Worm (Caenorhabditis elegans) whole organism, young adult: ENCODE results near the gene F46F5.10.

ENCODE experiments used
- C17E4.6 ChIP-seq: fragments of 200-800 bp; sonication (Bioruptor generic); IDR thresholded peaks from 2 replicates; pipeline ENCODE4 v1.3.6; 2022; ENCODE audit warnings: missing genetic modification reagents, missing genetic modification characterization, missing compliant biosample characterization
- F23B12.7 ChIP-seq: sonication (generic microtip); optimal IDR thresholded peaks from 2 replicates; lab custom pipeline; 2017; ENCODE audit warnings: missing genetic modification characterization, mild to moderate bottlenecking, missing compliant biosample characterization, antibody characterized with exemption, moderate library complexity; ENCODE audit not compliant: insufficient read depth
- F33H1.4 ChIP-seq: fragments of 200-800 bp; sonication (Bioruptor generic); IDR thresholded peaks from 2 replicates; pipeline ENCODE4 v1.3.6; 2022; ENCODE audit warnings: missing genetic modification reagents, missing genetic modification characterization, missing compliant biosample characterization
- F55B11.4 ChIP-seq: sonication (generic microtip); optimal IDR thresholded peaks from 2 replicates; lab custom pipeline; 2016; ENCODE audit warnings: missing compliant biosample characterization, missing genetic modification characterization, borderline replicate concordance; ENCODE audit not compliant: insufficient read depth
- T07F8.4 ChIP-seq: sonication (generic microtip); optimal IDR thresholded peaks from 2 replicates; lab custom pipeline; 2016; ENCODE audit warnings: mild to moderate bottlenecking, missing genetic modification characterization, moderate library complexity, missing compliant biosample characterization
- T26A5.8 ChIP-seq: sonication (generic microtip); optimal IDR thresholded peaks from 2 replicates; lab custom pipeline; 2016; ENCODE audit warnings: missing genetic modification characterization, missing compliant biosample characterization
- Y53F4B.3 ChIP-seq: fragments of 200-800 bp; sonication (Bioruptor generic); IDR thresholded peaks from 2 replicates; pipeline ENCODE4 v1.3.6; 2022; ENCODE audit warnings: missing genetic modification reagents, missing genetic modification characterization, missing compliant biosample characterization
- Y53G8AR.9 ChIP-seq: fragments of 200-800 bp; sonication (Bioruptor generic); conservative IDR thresholded peaks from 2 replicates; pipeline ENCODE4 v1.3.6; 2022; ENCODE audit warnings: missing genetic modification reagents, missing genetic modification characterization, missing compliant biosample characterization
- Y79H2A.3 ChIP-seq: fragments of 200-800 bp; sonication (Bioruptor generic); conservative IDR thresholded peaks from 2 replicates; pipeline ENCODE4 v1.3.6; 2022; ENCODE audit warnings: missing genetic modification reagents, missing genetic modification characterization, missing compliant biosample characterization
- akir-1 ChIP-seq: fragments of 200-800 bp; sonication (Bioruptor generic); optimal IDR thresholded peaks from 2 replicates; lab custom pipeline; 2018; ENCODE audit warnings: mild to moderate bottlenecking, missing genetic modification characterization, moderate library complexity, missing compliant biosample characterization
- aptf-3 ChIP-seq: fragments of 200-800 bp; sonication (Bioruptor generic); IDR thresholded peaks from 2 replicates; pipeline ENCODE4 v1.3.6; 2022; ENCODE audit warnings: missing genetic modification characterization, missing compliant biosample characterization
- attf-3 ChIP-seq: fragments of 200-800 bp; sonication (Bioruptor generic); conservative IDR thresholded peaks from 2 replicates; pipeline ENCODE4 v1.3.6; 2022; ENCODE audit warnings: missing genetic modification reagents, missing genetic modification characterization, missing compliant biosample characterization
- cebp-1 ChIP-seq, 2 experiments: fragments of 200-800 bp in 1 of 2; sonication (Bioruptor generic) in 1 of 2; sonication (generic microtip) in 1 of 2; IDR thresholded peaks in 1 of 2; optimal IDR thresholded peaks in 1 of 2; 2 replicates each; pipeline versions ENCODE4 v1.3.6 to Lab custom; 2017 to 2022; ENCODE audit warnings: missing compliant biosample characterization in 2 of 2, missing genetic modification characterization in 2 of 2, mild to moderate bottlenecking in 1 of 2, missing genetic modification reagents in 1 of 2, moderate library complexity in 1 of 2
- chd-7 ChIP-seq: sonication (generic microtip); optimal IDR thresholded peaks from 2 replicates; lab custom pipeline; 2016; ENCODE audit warnings: mild to moderate bottlenecking, missing genetic modification characterization, moderate library complexity, missing compliant biosample characterization
- die-1 ChIP-seq: sonication (generic microtip); optimal IDR thresholded peaks from 2 replicates; lab custom pipeline; 2016; ENCODE audit warnings: missing genotype, mild to moderate bottlenecking, missing genetic modification characterization, missing compliant biosample characterization
- dox-1 ChIP-seq: fragments of 200-800 bp; sonication (Bioruptor generic); IDR thresholded peaks from 2 replicates; pipeline ENCODE4 v1.3.6; 2022; ENCODE audit warnings: missing genetic modification reagents, missing genetic modification characterization, missing compliant biosample characterization
- dpl-1 ChIP-seq: fragments of 150-350 bp; optimal IDR thresholded peaks from 2 replicates; lab custom pipeline; 2014; ENCODE audit warnings: missing biosample characterization, missing genetic modification reagents, missing genetic modification characterization
- efl-1 ChIP-seq: fragments of 150-350 bp; optimal IDR thresholded peaks from 2 replicates; lab custom pipeline; 2014; ENCODE audit warnings: missing biosample characterization, missing genetic modification reagents, missing genetic modification characterization
- ekl-4 ChIP-seq: fragments of 200-800 bp; sonication (Bioruptor generic); IDR thresholded peaks from 2 replicates; pipeline ENCODE4 v1.3.6; 2022; ENCODE audit warnings: missing genetic modification reagents, missing genetic modification characterization, missing compliant biosample characterization
- gei-17 ChIP-seq: fragments of 200-800 bp; sonication (Bioruptor generic); optimal IDR thresholded peaks from 2 replicates; lab custom pipeline; 2018; ENCODE audit warnings: mild to moderate bottlenecking, missing genetic modification characterization, missing compliant biosample characterization
- hlh-12 ChIP-seq: sonication (generic microtip); optimal IDR thresholded peaks from 2 replicates; lab custom pipeline; 2016; ENCODE audit warnings: missing genetic modification characterization, missing compliant biosample characterization
- lag-1 ChIP-seq: fragments of 200-800 bp; sonication (Bioruptor generic); IDR thresholded peaks from 2 replicates; pipeline ENCODE4 v1.3.6; 2022; ENCODE audit warnings: missing genetic modification reagents, missing genetic modification characterization, missing compliant biosample characterization
- let-607 ChIP-seq, 2 experiments: fragments of 200-800 bp in 1 of 2; sonication (Bioruptor generic) in 1 of 2; sonication (generic microtip) in 1 of 2; optimal IDR thresholded peaks; 2 replicates each; lab custom pipeline; 2016 to 2018; ENCODE audit warnings: mild to moderate bottlenecking in 2 of 2, missing compliant biosample characterization in 2 of 2, missing genetic modification characterization in 2 of 2, moderate library complexity in 2 of 2, missing genotype in 1 of 2
- lin-26 ChIP-seq: fragments of 200-800 bp; sonication (Bioruptor generic); IDR thresholded peaks from 2 replicates; pipeline ENCODE4 v1.3.6; 2022; ENCODE audit warnings: missing genetic modification reagents, missing genetic modification characterization, missing compliant biosample characterization
- lsy-27 ChIP-seq: sonication (generic microtip); optimal IDR thresholded peaks from 2 replicates; lab custom pipeline; 2017; ENCODE audit warnings: missing genetic modification characterization, mild to moderate bottlenecking, missing compliant biosample characterization, antibody characterized with exemption, missing genotype, borderline replicate concordance; ENCODE audit not compliant: insufficient read depth
- madf-8 ChIP-seq: fragments of 200-800 bp; sonication (Bioruptor generic); conservative IDR thresholded peaks from 2 replicates; pipeline ENCODE4 v1.3.6; 2022; ENCODE audit warnings: missing genetic modification reagents, missing genetic modification characterization, missing compliant biosample characterization
- nfya-1 ChIP-seq: sonication (generic microtip); optimal IDR thresholded peaks from 2 replicates; lab custom pipeline; 2017; ENCODE audit warnings: antibody characterized with exemption, missing compliant biosample characterization, missing genetic modification characterization, borderline replicate concordance; ENCODE audit not compliant: insufficient read depth
- nfyb-1 ChIP-seq: fragments of 200-800 bp; sonication (Bioruptor generic); IDR thresholded peaks from 2 replicates; pipeline ENCODE4 v1.3.6; 2022; ENCODE audit warnings: missing genetic modification reagents, missing genetic modification characterization, missing compliant biosample characterization
- nhr-120 ChIP-seq: fragments of 200-800 bp; sonication (Bioruptor generic); IDR thresholded peaks from 2 replicates; pipeline ENCODE4 v1.3.6; 2022; ENCODE audit warnings: missing genetic modification characterization, missing compliant biosample characterization
- nhr-179 ChIP-seq: sonication (generic microtip); optimal IDR thresholded peaks from 2 replicates; lab custom pipeline; 2016; ENCODE audit warnings: mild to moderate bottlenecking, missing genetic modification characterization, missing compliant biosample characterization
- pha-4 ChIP-seq: fragments of 150-350 bp; sonication (generic microtip); optimal IDR thresholded peaks from 2 replicates; lab custom pipeline; 2014; ENCODE audit warnings: missing biosample characterization, missing genetic modification reagents, missing genetic modification characterization
- rec-8 ChIP-seq, 2 experiments: sonication (generic microtip); optimal IDR thresholded peaks; 2 replicates each; lab custom pipeline; 2016; ENCODE audit warnings: mild to moderate bottlenecking in 2 of 2, missing genetic modification characterization in 2 of 2, missing genetic modification reagents in 2 of 2, missing genotype in 2 of 2, missing biosample characterization in 1 of 2, missing compliant biosample characterization in 1 of 2, moderate library complexity in 1 of 2
- somi-1 ChIP-seq: fragments of 200-800 bp; sonication (Bioruptor generic); optimal IDR thresholded peaks from 2 replicates; lab custom pipeline; 2018; ENCODE audit warnings: mild to moderate bottlenecking, missing genetic modification characterization, missing compliant biosample characterization
- tbp1 ChIP-seq: fragments of 200-800 bp; sonication (Bioruptor generic); optimal IDR thresholded peaks from 2 replicates; lab custom pipeline; 2018; ENCODE audit warnings: mild to moderate bottlenecking, missing genetic modification characterization, missing compliant biosample characterization
- tlf-1 ChIP-seq: fragments of 200-800 bp; sonication (Bioruptor generic); optimal IDR thresholded peaks from 2 replicates; lab custom pipeline; 2018; ENCODE audit warnings: mild to moderate bottlenecking, missing genetic modification characterization, missing compliant biosample characterization
- unc-130 ChIP-seq: sonication (generic microtip); optimal IDR thresholded peaks from 2 replicates; lab custom pipeline; 2016; ENCODE audit warnings: missing genetic modification reagents, missing genetic modification characterization, missing compliant biosample characterization
- zfh-2 ChIP-seq: fragments of 200-800 bp; sonication (Bioruptor generic); conservative IDR thresholded peaks from 2 replicates; pipeline ENCODE4 v1.3.6; 2022; ENCODE audit warnings: missing genetic modification reagents, missing genetic modification characterization, missing compliant biosample characterization
- ztf-22 ChIP-seq: fragments of 200-800 bp; sonication (Bioruptor generic); optimal IDR thresholded peaks from 2 replicates; lab custom pipeline; 2018; ENCODE audit warnings: mild to moderate bottlenecking, missing genetic modification characterization, moderate library complexity, missing compliant biosample characterization
- ztf-25 ChIP-seq: fragments of 200-800 bp; sonication (Bioruptor generic); IDR thresholded peaks from 2 replicates; pipeline ENCODE4 v1.3.6; 2022; ENCODE audit warnings: missing genetic modification reagents, missing genetic modification characterization, missing compliant biosample characterization
- ztf-26 ChIP-seq: sonication (generic microtip); optimal IDR thresholded peaks from 2 replicates; lab custom pipeline; 2017; ENCODE audit warnings: missing genetic modification characterization, missing compliant biosample characterization
- ztf-28 ChIP-seq: fragments of 200-800 bp; sonication (Bioruptor generic); IDR thresholded peaks from 2 replicates; pipeline ENCODE4 v1.3.6; 2022; ENCODE audit warnings: missing genetic modification reagents, missing genetic modification characterization, missing compliant biosample characterization
- ztf-3 ChIP-seq: fragments of 200-800 bp; sonication (Bioruptor generic); optimal IDR thresholded peaks from 2 replicates; lab custom pipeline; 2018; ENCODE audit warnings: mild to moderate bottlenecking, missing genetic modification characterization, missing compliant biosample characterization
- ztf-6 ChIP-seq: fragments of 200-800 bp; sonication (Bioruptor generic); IDR thresholded peaks from 2 replicates; pipeline ENCODE4 v1.3.6; 2022; ENCODE audit warnings: missing genetic modification reagents, missing genetic modification characterization, missing compliant biosample characterization

F46F5.10 gene

DNA sequence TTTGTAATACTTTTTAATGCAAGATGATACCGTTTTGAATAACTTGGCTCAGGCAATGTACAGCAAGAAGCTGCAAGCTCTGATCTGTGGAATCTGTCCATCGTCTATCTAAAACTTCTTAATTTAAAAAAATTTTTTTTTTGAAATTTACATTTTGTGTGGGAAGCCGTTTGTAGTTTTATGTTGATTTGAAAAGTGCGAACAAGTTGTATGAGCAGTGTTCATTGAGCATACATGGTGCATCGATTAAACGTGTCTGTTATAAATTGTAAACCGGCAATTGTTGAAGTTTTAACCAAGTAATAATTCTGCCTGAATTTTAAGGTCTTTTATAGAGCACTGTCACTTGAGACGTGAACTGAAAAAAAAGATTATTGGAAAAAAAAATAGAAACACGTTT, 40.1 kb upstream of the F46F5.10 start, which contains the start of gene Y39F10A.6:
Gene Y39F10A.6 (minus strand): TSS at position 101 of the 400 bp plus-strand sequence.
- TF ChIP-seq C17E4.6 (GFP tag; lab: Robert Waterston, UW), result no peak
- no peak for TF ChIP-seq ztf-6
- no peak for TF ChIP-seq ztf-28 (GFP tag; lab: Robert Waterston, UW)
- TF ChIP-seq ztf-26 (tag; lab: Kevin White, UChicago), result no peak
- no peak for TF ChIP-seq nfya-1 (tag; lab: Kevin White, UChicago)
- TF ChIP-seq ztf-25 (GFP tag; lab: Robert Waterston, UW), result no peak
- TF ChIP-seq somi-1 (GFP tag; lab: Kevin White, UChicago), result no peak
- TF ChIP-seq nfyb-1, result no peak
- TF ChIP-seq madf-8, result no peak
- no peak for TF ChIP-seq lin-26 (GFP tag; lab: Robert Waterston, UW)
- TF ChIP-seq Y79H2A.3 (GFP tag; lab: Robert Waterston, UW), result no peak
- no peak for TF ChIP-seq pha-4 (tag; lab: Kevin White, UChicago)
- no peak for TF ChIP-seq aptf-3 (GFP tag; lab: Robert Waterston, UW)
- no peak for TF ChIP-seq tbp1
- TF ChIP-seq chd-7, result no peak
- no peak for TF ChIP-seq lsy-27 (tag; lab: Kevin White, UChicago)
- no peak for TF ChIP-seq T26A5.8 (tag; lab: Kevin White, UChicago)
- no peak for TF ChIP-seq attf-3 (GFP tag; lab: Robert Waterston, UW)
- no peak for TF ChIP-seq F23B12.7 (tag; lab: Kevin White, UChicago)

- no peak for TF ChIP-seq hlh-12 (tag; lab: Kevin White, UChicago)
- TF ChIP-seq cebp-1 (GFP tag; IDR thresholded peaks at IDR 0.05; lab: Robert Waterston, UW), result no peak
- no peak for TF ChIP-seq cebp-1 (tag; optimal IDR thresholded peaks at IDR 0.05; lab: Kevin White, UChicago)
- TF ChIP-seq unc-130 (GFP tag; lab: Kevin White, UChicago), result no peak
- no peak for TF ChIP-seq akir-1 (GFP tag; lab: Kevin White, UChicago)
Measured at ce11 chrII:786938-787337, 36.7 kb upstream of the F46F5.10 start, which contains the start of gene F46F5.16. F46F5.16 (plus strand) TSS chrII:787238.

DNA sequence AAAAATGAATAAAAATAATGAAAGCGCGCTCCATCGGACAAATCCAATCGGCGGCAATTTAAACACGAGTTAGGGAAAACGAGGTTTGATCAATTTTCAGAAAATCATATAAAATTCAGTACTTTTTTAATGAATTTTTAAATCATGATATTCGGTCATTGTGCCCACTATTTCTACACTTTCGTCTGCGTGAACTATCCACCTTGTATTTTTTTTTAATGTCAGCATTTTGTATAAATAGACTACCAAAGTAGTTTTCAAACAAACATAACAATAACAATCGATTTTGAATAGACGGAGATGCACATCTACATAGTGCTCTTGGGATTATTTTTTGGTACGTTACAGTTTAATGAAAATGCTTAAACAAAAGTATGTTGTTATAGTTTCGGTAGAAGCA, 35.5 kb upstream of the F46F5.10 start, which contains the start of gene F46F5.15:
Gene F46F5.15 (plus strand): TSS at position 301 of the 400 bp plus-strand sequence.
- no peak for TF ChIP-seq ztf-3 (GFP tag; lab: Kevin White, UChicago)
- TF ChIP-seq rec-8 (tag; optimal IDR thresholded peaks at IDR 0.05; lab: Kevin White, UChicago), result no peak
- no peak for TF ChIP-seq dpl-1 (GFP tag; lab: Kevin White, UChicago)
- TF ChIP-seq dox-1 (GFP tag; lab: Robert Waterston, UW), result no peak
- no peak for TF ChIP-seq nhr-179 (tag; lab: Kevin White, UChicago)
- TF ChIP-seq F55B11.4, result no peak

DNA sequence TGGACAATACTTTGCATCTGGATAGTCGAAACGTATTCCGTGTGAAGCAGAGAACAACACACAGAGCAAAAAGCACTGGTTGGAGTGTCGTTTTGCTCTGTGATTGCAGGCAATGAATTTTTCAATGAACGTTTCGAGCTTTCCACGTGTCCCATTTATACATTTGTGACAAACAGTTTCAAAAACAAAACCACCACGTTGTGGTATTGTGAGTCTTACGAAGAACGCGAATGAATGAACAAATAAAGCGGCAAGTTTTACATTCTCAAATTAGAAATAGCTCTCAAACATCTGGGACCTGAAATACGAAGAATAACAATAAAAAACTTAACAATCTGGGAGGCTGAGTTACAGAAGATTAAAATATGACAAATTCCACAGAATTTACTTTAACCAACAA, 31.8 kb upstream of the F46F5.10 start, which contains the start of gene F46F5.1:
Gene F46F5.1 (minus strand): TSS at position 101 of the 400 bp plus-strand sequence.
- TF ChIP-seq Y53G8AR.9 (no peak), nhr-120 (no peak), ekl-4 (GFP tag; lab: Robert Waterston, UW) (no peak), aptf-3 (GFP tag; lab: Robert Waterston, UW) (no peak), let-607 (tag; optimal IDR thresholded peaks at IDR 0.05; lab: Kevin White, UChicago) (no peak), T07F8.4 (tag; lab: Kevin White, UChicago) (no peak), ztf-25 (GFP tag; lab: Robert Waterston, UW) (no peak), Y53F4B.3 (GFP tag; lab: Robert Waterston, UW) (no peak), gei-17 (no peak), ztf-3 (GFP tag; lab: Kevin White, UChicago) (no peak), dpl-1 (GFP tag; lab: Kevin White, UChicago) (no peak), lag-1 (GFP tag; lab: Robert Waterston, UW) (no peak), tlf-1 (GFP tag; lab: Kevin White, UChicago) (no peak), F33H1.4 (GFP tag; lab: Robert Waterston, UW) (no peak), die-1 (tag; lab: Kevin White, UChicago) (no peak), ztf-22 (no peak), nfya-1 (tag; lab: Kevin White, UChicago) (no peak), efl-1 (GFP tag; lab: Kevin White, UChicago) (no peak), zfh-2 (GFP tag; lab: Robert Waterston, UW) (no peak)
